Worm (Caenorhabditis elegans) whole organism, L1 larva: ENCODE measurements around the gene nas-24.
A peak's percentile ranks its signal among the peaks of the same experiment; 100 is the strongest.

Source experiments
- F16B12.6 ChIP-seq: fragments of 150-350 bp; optimal IDR thresholded peaks from 2 replicates; lab custom pipeline; 2014; ENCODE audit warnings: missing biosample characterization, missing genetic modification characterization
- aha-1 ChIP-seq: fragments of 150-350 bp; optimal IDR thresholded peaks from 2 replicates; lab custom pipeline; 2014; ENCODE audit warnings: missing biosample characterization, missing genetic modification characterization
- aly-2 ChIP-seq: fragments of 150-350 bp; optimal IDR thresholded peaks from 2 replicates; lab custom pipeline; 2014; ENCODE audit warnings: missing biosample characterization, missing genetic modification characterization
- blmp-1 ChIP-seq: fragments of 150-350 bp; optimal IDR thresholded peaks from 2 replicates; lab custom pipeline; 2014; ENCODE audit warnings: missing biosample characterization, missing genetic modification characterization
- ceh-63 ChIP-seq: fragments of 200-800 bp; sonication (Bioruptor generic); optimal IDR thresholded peaks from 2 replicates; lab custom pipeline; 2018; ENCODE audit warnings: mild to moderate bottlenecking, missing genetic modification characterization, missing compliant biosample characterization
- ceh-8 ChIP-seq: fragments of 200-800 bp; sonication (Bioruptor generic); optimal IDR thresholded peaks from 2 replicates; lab custom pipeline; 2018; ENCODE audit warnings: mild to moderate bottlenecking, missing genetic modification characterization, moderate library complexity, missing compliant biosample characterization
- ceh-82 ChIP-seq, 3 experiments: fragments of 150-350 bp in 1 of 3; sonication (generic microtip) in 2 of 3; optimal IDR thresholded peaks; 2 replicates each; lab custom pipeline; 2014 to 2017; ENCODE audit warnings: missing biosample characterization in 3 of 3, missing genetic modification characterization in 3 of 3
- ceh-88 ChIP-seq: fragments of 200-800 bp; sonication (Bioruptor generic); IDR thresholded peaks from 2 replicates; pipeline ENCODE4 v1.3.6; 2022; ENCODE audit warnings: missing genetic modification characterization, missing compliant biosample characterization
- ceh-90 ChIP-seq: sonication (generic microtip); optimal IDR thresholded peaks from 2 replicates; lab custom pipeline; 2016; ENCODE audit warnings: missing genetic modification characterization, missing compliant biosample characterization
- ces-1 ChIP-seq: fragments of 150-350 bp; optimal IDR thresholded peaks from 2 replicates; lab custom pipeline; 2014; ENCODE audit warnings: missing biosample characterization, missing genetic modification reagents, missing genetic modification characterization
- dpl-1 ChIP-seq, 3 experiments: fragments of 150-350 bp in 2 of 3; sonication (generic microtip) in 1 of 3; optimal IDR thresholded peaks; 2 replicates each; lab custom pipeline; 2014 to 2017; ENCODE audit warnings: missing biosample characterization in 3 of 3, missing genetic modification characterization in 3 of 3, missing genetic modification reagents in 3 of 3
- dsc-1 ChIP-seq: sonication (generic microtip); optimal IDR thresholded peaks from 2 replicates; lab custom pipeline; 2016; ENCODE audit warnings: mild to moderate bottlenecking, missing genetic modification characterization, missing compliant biosample characterization
- efl-1 ChIP-seq, 4 experiments: fragments of 150-350 bp; optimal IDR thresholded peaks in 3 of 4; peaks in 1 of 4; 1 replicate in 1 of 4; 2 replicates in 3 of 4; lab custom pipeline; 2014; ENCODE audit warnings: missing biosample characterization in 2 of 4, missing genetic modification characterization in 2 of 4, missing genetic modification reagents in 2 of 4
- egl-13 ChIP-seq: sonication (generic microtip); optimal IDR thresholded peaks from 2 replicates; lab custom pipeline; 2016; ENCODE audit warnings: missing genotype, missing genetic modification reagents, missing genetic modification characterization, missing compliant biosample characterization
- egl-27 ChIP-seq, 2 experiments: fragments of 150-350 bp in 1 of 2; sonication (generic microtip); optimal IDR thresholded peaks; 3 replicates each; lab custom pipeline; 2017 to 2018; ENCODE audit warnings: missing biosample characterization in 2 of 2, missing genetic modification characterization in 2 of 2, missing genetic modification reagents in 2 of 2
- elt-2 ChIP-seq: sonication (generic microtip); optimal IDR thresholded peaks from 2 replicates; lab custom pipeline; 2016; ENCODE audit warnings: missing genetic modification characterization, mild to moderate bottlenecking, inconsistent platforms, missing compliant biosample characterization, missing genetic modification reagents
- fkh-8 ChIP-seq: sonication (generic microtip); optimal IDR thresholded peaks from 2 replicates; lab custom pipeline; 2016; ENCODE audit warnings: mild to moderate bottlenecking, missing genetic modification characterization, missing compliant biosample characterization
- fos-1 ChIP-seq: fragments of 150-350 bp; optimal IDR thresholded peaks from 2 replicates; lab custom pipeline; 2014; ENCODE audit warnings: missing biosample characterization, missing genetic modification characterization
- hpl-2 ChIP-seq: fragments of 150-350 bp; optimal IDR thresholded peaks from 2 replicates; lab custom pipeline; 2014; ENCODE audit warnings: missing biosample characterization, missing genetic modification reagents, missing genetic modification characterization
- irx-1 ChIP-seq: sonication (generic microtip); optimal IDR thresholded peaks from 2 replicates; lab custom pipeline; 2016; ENCODE audit warnings: missing genetic modification characterization, missing compliant biosample characterization
- lin-13 ChIP-seq: fragments of 150-350 bp; optimal IDR thresholded peaks from 2 replicates; lab custom pipeline; 2014; ENCODE audit warnings: missing biosample characterization, missing genetic modification reagents, missing genetic modification characterization
- lin-14 ChIP-seq: fragments of 200-800 bp; sonication (Bioruptor generic); optimal IDR thresholded peaks from 2 replicates; lab custom pipeline; 2018; ENCODE audit warnings: mild to moderate bottlenecking, missing genetic modification characterization, moderate library complexity, missing compliant biosample characterization
- lin-35 ChIP-seq, 2 experiments: fragments of 150-350 bp; optimal IDR thresholded peaks; 2 replicates each; lab custom pipeline; 2014; ENCODE audit warnings: missing biosample characterization in 2 of 2, missing genetic modification characterization in 2 of 2, missing genetic modification reagents in 2 of 2
- lin-39 ChIP-seq: fragments of 150-350 bp; optimal IDR thresholded peaks from 2 replicates; lab custom pipeline; 2014; ENCODE audit warnings: missing biosample characterization, missing genetic modification reagents, missing genetic modification characterization
- lir-3 ChIP-seq: sonication (generic microtip); optimal IDR thresholded peaks from 2 replicates; lab custom pipeline; 2016; ENCODE audit warnings: mild to moderate bottlenecking, missing genetic modification characterization, moderate library complexity, missing compliant biosample characterization; ENCODE audit not compliant: poor library complexity
- lsy-2 ChIP-seq, 2 experiments: fragments of 150-350 bp; optimal IDR thresholded peaks; 2 replicates each; lab custom pipeline; 2014; ENCODE audit warnings: missing biosample characterization in 2 of 2, missing genetic modification characterization in 2 of 2
- mef-2 ChIP-seq: fragments of 150-350 bp; optimal IDR thresholded peaks from 2 replicates; lab custom pipeline; 2014; ENCODE audit warnings: missing biosample characterization, missing genetic modification characterization
- mep-1 ChIP-seq: fragments of 150-350 bp; optimal IDR thresholded peaks from 2 replicates; lab custom pipeline; 2014; ENCODE audit warnings: missing biosample characterization, missing genetic modification characterization
- nhr-12 ChIP-seq: sonication (generic microtip); optimal IDR thresholded peaks from 2 replicates; lab custom pipeline; 2017; ENCODE audit warnings: missing biosample characterization, missing genetic modification characterization
- nhr-19 ChIP-seq: fragments of 200-800 bp; sonication (Bioruptor generic); conservative IDR thresholded peaks from 2 replicates; pipeline ENCODE4 v1.3.6; 2022; ENCODE audit warnings: missing genetic modification characterization, missing compliant biosample characterization
- nhr-20 ChIP-seq: sonication (generic microtip); optimal IDR thresholded peaks from 2 replicates; lab custom pipeline; 2016; ENCODE audit warnings: mild to moderate bottlenecking, missing genetic modification characterization, missing compliant biosample characterization
- nhr-47 ChIP-seq: sonication (generic microtip); optimal IDR thresholded peaks from 2 replicates; lab custom pipeline; 2016; ENCODE audit warnings: mild to moderate bottlenecking, missing genetic modification characterization, moderate library complexity, missing compliant biosample characterization
- nhr-71 ChIP-seq: sonication (generic microtip); optimal IDR thresholded peaks from 2 replicates; lab custom pipeline; 2016; ENCODE audit warnings: mild to moderate bottlenecking, missing genetic modification characterization, moderate library complexity, missing compliant biosample characterization
- nhr-77 ChIP-seq: fragments of 150-350 bp; optimal IDR thresholded peaks from 2 replicates; lab custom pipeline; 2014; ENCODE audit warnings: missing biosample characterization, missing genetic modification characterization
- nhr-84 ChIP-seq: sonication (generic microtip); optimal IDR thresholded peaks from 2 replicates; lab custom pipeline; 2017; ENCODE audit warnings: missing biosample characterization, missing genetic modification characterization
- nhr-85 ChIP-seq: sonication (generic microtip); peaks from one replicate; lab custom pipeline; 2016; ENCODE audit warnings: missing genetic modification characterization, inconsistent platforms, missing compliant biosample characterization
- pax-3 ChIP-seq: fragments of 200-800 bp; sonication (Bioruptor generic); optimal IDR thresholded peaks from 2 replicates; lab custom pipeline; 2018; ENCODE audit warnings: mild to moderate bottlenecking, missing genetic modification characterization, moderate library complexity, missing compliant biosample characterization
- pqm-1 ChIP-seq: sonication (generic microtip); optimal IDR thresholded peaks from 3 replicates; lab custom pipeline; 2017; ENCODE audit warnings: missing biosample characterization, missing genetic modification characterization
- rnt-1 ChIP-seq: sonication (generic microtip); optimal IDR thresholded peaks from 2 replicates; lab custom pipeline; 2016; ENCODE audit warnings: mild to moderate bottlenecking, missing genetic modification characterization, moderate library complexity, missing compliant biosample characterization
- skn-1 ChIP-seq: fragments of 150-350 bp; optimal IDR thresholded peaks from 2 replicates; lab custom pipeline; 2014; ENCODE audit warnings: missing biosample characterization, missing genetic modification characterization
- snu-23 ChIP-seq: sonication (generic microtip); optimal IDR thresholded peaks from 2 replicates; lab custom pipeline; 2016; ENCODE audit warnings: missing genetic modification characterization, missing compliant biosample characterization
- sox-4 ChIP-seq: sonication (generic microtip); optimal IDR thresholded peaks from 2 replicates; lab custom pipeline; 2016; ENCODE audit warnings: missing genetic modification characterization, missing compliant biosample characterization
- swsn-7 ChIP-seq: sonication (generic microtip); optimal IDR thresholded peaks from 2 replicates; lab custom pipeline; 2016; ENCODE audit warnings: missing genetic modification characterization, missing compliant biosample characterization
- unc-130 ChIP-seq: fragments of 150-350 bp; optimal IDR thresholded peaks from 2 replicates; lab custom pipeline; 2017; ENCODE audit warnings: missing biosample characterization, missing genetic modification characterization, inconsistent platforms
- unc-62 ChIP-seq: fragments of 150-350 bp; optimal IDR thresholded peaks from 2 replicates; lab custom pipeline; 2014; ENCODE audit warnings: missing biosample characterization, missing genetic modification reagents, missing genetic modification characterization
- unc-86 ChIP-seq: sonication (generic microtip); optimal IDR thresholded peaks from 2 replicates; lab custom pipeline; 2016; ENCODE audit warnings: missing genetic modification characterization, missing compliant biosample characterization
- ztf-11 ChIP-seq, 2 experiments: sonication (generic microtip); optimal IDR thresholded peaks; 2 replicates each; lab custom pipeline; 2016 to 2017; ENCODE audit warnings: missing genetic modification characterization in 2 of 2, missing biosample characterization in 1 of 2, missing compliant biosample characterization in 1 of 2
- ztf-4 ChIP-seq: fragments of 150-350 bp; optimal IDR thresholded peaks from 2 replicates; lab custom pipeline; 2014; ENCODE audit warnings: missing biosample characterization, missing genetic modification characterization

Gene nas-24

ce11 chrV:13757349-13757748 is 11.8 kb upstream of the nas-24 start:
- TF ChIP-seq ces-1 (GFP tag; lab: Kevin White, UChicago) (no peak), lsy-2 (tag; optimal IDR thresholded peaks at IDR 0.05; lab: Kevin White, UChicago) (peak in 1 of 2 experiments; percentile 46), egl-13 (no peak), pqm-1 (tag; lab: Kevin White, UChicago) (no peak), nhr-47 (tag; lab: Kevin White, UChicago) (no peak), nhr-77 (tag; lab: Kevin White, UChicago) (no peak), lir-3 (tag; lab: Kevin White, UChicago) (peak; percentile 28), unc-62 (GFP tag; lab: Kevin White, UChicago) (no peak), blmp-1 (tag; lab: Kevin White, UChicago) (no peak), lin-35 (GFP tag; optimal IDR thresholded peaks at IDR 0.05; lab: Kevin White, UChicago) (peak in 1 of 2 experiments; percentile 48), efl-1 (optimal IDR thresholded peaks at IDR 0.05; lab: Kevin White, UChicago) (peak; percentile 25 to 29), efl-1 (GFP tag; optimal IDR thresholded peaks at IDR 0.05 in 1 of 2; lab: Kevin White, UChicago) (peak in 1 of 2 experiments; percentile 46), nhr-71 (peak; percentile 16), unc-86 (tag; lab: Kevin White, UChicago) (no peak), lin-14 (GFP tag; lab: Kevin White, UChicago) (peak; percentile 73), nhr-20 (tag; lab: Kevin White, UChicago) (no peak), swsn-7 (tag; lab: Kevin White, UChicago) (no peak), mef-2 (tag; lab: Kevin White, UChicago) (no peak), aly-2 (tag; lab: Kevin White, UChicago) (no peak), ztf-4 (tag; lab: Kevin White, UChicago) (no peak), unc-130 (tag; lab: Kevin White, UChicago) (no peak), hpl-2 (GFP tag; lab: Kevin White, UChicago) (no peak), fkh-8 (tag; lab: Kevin White, UChicago) (peak; percentile 80), mep-1 (tag; lab: Kevin White, UChicago) (peak; percentile 34), ceh-63 (GFP tag; lab: Kevin White, UChicago) (no peak), egl-27 (tag; optimal IDR thresholded peaks at IDR 0.05; lab: Kevin White, UChicago) (no peak), irx-1 (tag; lab: Kevin White, UChicago) (no peak), dpl-1 (GFP tag; optimal IDR thresholded peaks at IDR 0.05; lab: Kevin White, UChicago) (peak in 1 of 3 experiments; percentile 51), lin-13 (GFP tag; lab: Kevin White, UChicago) (no peak), lin-39 (tag; lab: Kevin White, UChicago) (no peak), ceh-82 (tag; optimal IDR thresholded peaks at IDR 0.05; lab: Kevin White, UChicago) (peak in 1 of 3 experiments; percentile 15), fos-1 (tag; lab: Kevin White, UChicago) (no peak), elt-2 (tag; lab: Kevin White, UChicago) (no peak)

- TF ChIP-seq pax-3 (tag; lab: Kevin White, UChicago) (peak; percentile 36), nhr-85 (tag; lab: Kevin White, UChicago) (no peak), aha-1 (tag; lab: Kevin White, UChicago) (no peak), ceh-90 (tag; lab: Kevin White, UChicago) (no peak), dsc-1 (tag; lab: Kevin White, UChicago) (peak; percentile 56), elt-2 (tag; lab: Kevin White, UChicago) (no peak), egl-27 (tag; optimal IDR thresholded peaks at IDR 0.05; lab: Kevin White, UChicago) (no peak), fkh-8 (tag; lab: Kevin White, UChicago) (peak; percentile 63), unc-130 (tag; lab: Kevin White, UChicago) (no peak), F16B12.6 (tag; lab: Kevin White, UChicago) (no peak), lin-39 (tag; lab: Kevin White, UChicago) (no peak), ces-1 (GFP tag; lab: Kevin White, UChicago) (no peak), nhr-12 (tag; lab: Kevin White, UChicago) (no peak), egl-13 (no peak), blmp-1 (tag; lab: Kevin White, UChicago) (no peak), ztf-11 (tag; optimal IDR thresholded peaks at IDR 0.05; lab: Kevin White, UChicago) (no peak), ceh-88 (GFP tag; lab: Robert Waterston, UW) (no peak), sox-4 (no peak), nhr-19 (GFP tag; lab: Robert Waterston, UW) (no peak), efl-1 (optimal IDR thresholded peaks at IDR 0.05; lab: Kevin White, UChicago) (no peak), efl-1 (GFP tag; optimal IDR thresholded peaks at IDR 0.05 in 1 of 2; lab: Kevin White, UChicago) (peak in 1 of 2 experiments; percentile 1), skn-1 (tag; lab: Kevin White, UChicago) (no peak), nhr-84 (no peak), ceh-8 (GFP tag; lab: Kevin White, UChicago) (no peak), rnt-1 (tag; lab: Kevin White, UChicago) (no peak), nhr-77 (tag; lab: Kevin White, UChicago) (no peak), snu-23 (GFP tag; lab: Kevin White, UChicago) (no peak)
Observed at ce11 chrV:13762426-13763127, 6.6 kb upstream of the nas-24 start, which contains the start of gene F20G2.6. Gene F20G2.6, plus strand, starts transcription at chrV:13763077.
